Worm (Caenorhabditis elegans) whole organism, L4/young adult: Measurements from ENCODE around the gene frpr-1.
A peak's percentile ranks its signal among the peaks of the same experiment; 100 is the strongest.

Source experiments
- W03F9.2 ChIP-seq: fragments of 150-350 bp; optimal IDR thresholded peaks from 2 replicates; lab custom pipeline; 2014; ENCODE audit warnings: missing biosample characterization, missing genetic modification characterization
- him-1 ChIP-seq: sonication (generic microtip); optimal IDR thresholded peaks from 2 replicates; lab custom pipeline; 2016; ENCODE audit warnings: missing genotype, missing genetic modification reagents, missing genetic modification characterization, missing compliant biosample characterization

DNA sequence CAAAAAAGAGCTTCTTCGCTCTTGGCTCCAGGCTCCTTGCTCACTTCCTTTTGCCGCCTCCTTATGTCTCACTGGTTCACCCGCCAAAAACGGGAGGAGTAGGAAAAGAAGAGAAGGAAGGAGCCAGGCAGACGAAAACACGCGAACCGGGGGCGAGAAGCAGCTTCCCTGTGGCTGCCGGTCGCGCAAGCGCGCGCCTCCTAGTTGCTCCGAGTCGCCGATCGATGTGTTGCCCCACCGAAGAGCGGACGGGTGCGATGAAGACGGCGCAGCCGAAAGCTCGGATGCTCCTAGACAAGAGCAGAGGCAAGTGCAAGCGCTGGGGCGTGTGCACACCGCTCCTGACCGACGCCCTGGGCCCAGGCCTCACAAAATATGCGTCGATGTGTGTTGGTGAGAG is 34.1 kb upstream of the frpr-1 start:
- TF ChIP-seq him-1 (peak; percentile 77), W03F9.2 (tag; lab: Kevin White, UChicago) (no peak)
